Fruit fly (Drosophila melanogaster): ENCODE data around the gene Osi10a.

Osi10a gene

dm6 chr3R:6263658-6264057, at the start of gene Osi10a:
Gene Osi10a (plus strand): TSS chr3R:6263958.
- no peak for TF ChIP-seq CG17801 (GFP tag; optimal IDR thresholded peaks at IDR 0.05; ENCODE audit: partially characterized antibody)

- no peak for TF ChIP-seq CG17801 (GFP tag; optimal IDR thresholded peaks at IDR 0.05; ENCODE audit: partially characterized antibody)
Observed at dm6 chr3R:6214227-6214626, 49.5 kb upstream of the Osi10a start.

- no peak for TF ChIP-seq CG17801 (GFP tag; optimal IDR thresholded peaks at IDR 0.05; ENCODE audit: partially characterized antibody)
Observed at dm6 chr3R:6215053-6215882, 48.5 kb upstream of the Osi10a start, which contains the start of gene Osi3. Gene Osi3 (plus strand): TSS chr3R:6215832.

- TF ChIP-seq CG17801 (GFP tag; optimal IDR thresholded peaks at IDR 0.05; ENCODE audit: partially characterized antibody), result no peak
Observed at dm6 chr3R:6221681-6222080, 42.1 kb upstream of the Osi10a start, which contains the start of gene Osi4. Gene Osi4 (minus strand): TSS chr3R:6221781.

- no peak for TF ChIP-seq CG17801 (GFP tag; optimal IDR thresholded peaks at IDR 0.05; ENCODE audit: partially characterized antibody)
Observed at dm6 chr3R:6222119-6222518, 41.6 kb upstream of the Osi10a start.

- no peak for TF ChIP-seq CG17801 (GFP tag; optimal IDR thresholded peaks at IDR 0.05; ENCODE audit: partially characterized antibody)
Observed at dm6 chr3R:6226156-6226555, 37.6 kb upstream of the Osi10a start.

- TF ChIP-seq CG17801 (GFP tag; optimal IDR thresholded peaks at IDR 0.05; ENCODE audit: partially characterized antibody), result no peak
Observed at dm6 chr3R:6226997-6227562, 36.7 kb upstream of the Osi10a start, which contains the start of gene Osi5. Gene Osi5 (plus strand): TSS chr3R:6227512.

dm6 chr3R:6229055-6229841, 34.5 kb upstream of the Osi10a start:
- no peak for TF ChIP-seq CG17801 (GFP tag; optimal IDR thresholded peaks at IDR 0.05; ENCODE audit: partially characterized antibody)

- no peak for TF ChIP-seq CG17801 (GFP tag; optimal IDR thresholded peaks at IDR 0.05; ENCODE audit: partially characterized antibody)
Observed at dm6 chr3R:6230298-6230697, 33.5 kb upstream of the Osi10a start.

dm6 chr3R:6231391-6231790, 32.4 kb upstream of the Osi10a start:
- TF ChIP-seq CG17801 (GFP tag; optimal IDR thresholded peaks at IDR 0.05; ENCODE audit: partially characterized antibody), result no peak

dm6 chr3R:6233104-6233503, 30.7 kb upstream of the Osi10a start:
- TF ChIP-seq CG17801 (GFP tag; optimal IDR thresholded peaks at IDR 0.05; ENCODE audit: partially characterized antibody), result no peak

dm6 chr3R:6234189-6234758, 29.5 kb upstream of the Osi10a start, which contains the start of gene Osi6:
Gene Osi6 (plus strand): TSS chr3R:6234708.
- no peak for TF ChIP-seq CG17801 (GFP tag; optimal IDR thresholded peaks at IDR 0.05; ENCODE audit: partially characterized antibody)

dm6 chr3R:6238977-6239376, 24.8 kb upstream of the Osi10a start:
- TF ChIP-seq CG17801 (GFP tag; optimal IDR thresholded peaks at IDR 0.05; ENCODE audit: partially characterized antibody), result no peak

- TF ChIP-seq CG17801 (GFP tag; optimal IDR thresholded peaks at IDR 0.05; ENCODE audit: partially characterized antibody), result no peak
Observed at dm6 chr3R:6240263-6240662, 23.5 kb upstream of the Osi10a start.

- no peak for TF ChIP-seq CG17801 (GFP tag; optimal IDR thresholded peaks at IDR 0.05; ENCODE audit: partially characterized antibody)
Observed at dm6 chr3R:6241289-6241688, 22.5 kb upstream of the Osi10a start.

Measured in ovary, adult (tissue).